Fruit fly (Drosophila melanogaster): ENCODE measurements around the gene CG32112.
A peak's percentile ranks its signal among the peaks of the same experiment; 100 is the strongest.

CG32112 gene

DNA sequence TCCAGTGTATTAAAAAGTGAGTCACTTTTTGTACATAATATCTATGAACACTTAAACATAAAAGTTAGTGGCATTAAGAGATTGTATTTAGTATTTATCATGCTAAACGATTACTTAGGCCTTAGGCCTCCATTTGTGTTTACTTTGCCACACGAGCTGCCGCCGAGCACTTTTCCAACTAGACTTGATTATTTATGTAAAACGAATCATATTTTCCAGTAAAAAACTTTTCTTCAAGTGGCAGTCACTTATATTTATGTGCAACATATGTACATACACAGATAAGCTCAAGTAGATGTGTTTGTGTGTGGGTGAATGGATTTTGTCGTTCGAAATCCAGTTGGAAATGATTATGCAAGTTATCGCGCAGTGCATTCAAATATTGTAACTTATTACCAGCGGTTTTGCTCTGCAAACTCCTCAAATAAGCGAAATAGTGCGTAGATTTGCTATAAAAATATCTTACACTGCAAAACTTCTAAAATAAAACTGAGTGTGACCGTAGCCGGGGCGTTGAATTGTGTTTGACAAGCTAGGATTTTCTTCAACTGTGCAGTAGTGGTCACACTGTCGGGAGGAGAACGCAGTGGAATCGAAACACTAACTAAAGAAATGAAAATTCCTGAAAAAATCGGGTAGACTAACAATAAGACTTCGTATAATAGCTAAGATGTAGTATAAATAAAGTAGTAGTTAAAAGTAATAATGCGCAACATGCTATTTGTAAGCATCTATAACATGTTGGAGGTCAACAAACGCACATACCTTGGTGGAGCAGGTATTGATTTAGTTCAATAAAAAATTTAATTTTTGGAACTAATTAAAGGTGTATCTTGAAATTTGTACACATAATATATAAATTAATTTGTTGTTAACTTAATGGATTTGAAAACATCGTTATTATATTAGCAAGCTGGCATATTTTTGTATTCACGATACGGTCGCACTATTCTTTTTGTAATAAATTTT, 8.3 kb downstream of the CG32112 start, which contains the start of the genes Klc and CG10984 (continued):
- TF ChIP-seq Nf-YC (tag; optimal IDR thresholded peaks at IDR 0.05) (peak; percentile 6), nau (GFP tag; optimal IDR thresholded peaks at IDR 0.05) (peak; percentile 69), Adf1 (GFP tag; IDR thresholded peaks at IDR 0.05) (peak; percentile 52; the same call in 1 of the 2 replicates), CG1603 (tag; optimal IDR thresholded peaks at IDR 0.05) (peak; percentile 51), wek (GFP tag; optimal IDR thresholded peaks at IDR 0.05) (no peak), gce (GFP tag; IDR thresholded peaks at IDR 0.05) (no peak; the same call in 1 of the 3 replicates), dan (GFP tag; IDR thresholded peaks at IDR 0.05) (no peak), Doc2 (GFP tag; IDR thresholded peaks at IDR 0.05) (no peak), E2f2 (GFP tag; IDR thresholded peaks at IDR 0.05) (peak; percentile 48; the same call in 1 of the 2 replicates), fru (optimal IDR thresholded peaks at IDR 0.05) (no peak), HLH3B (GFP tag; IDR thresholded peaks at IDR 0.05) (peak; percentile 80; the same call in 1 of the 2 replicates), vvl (GFP tag; IDR thresholded peaks at IDR 0.05) (peak; percentile 88), zen (tag; optimal IDR thresholded peaks at IDR 0.05) (no peak), HLHmδ (GFP tag; optimal IDR thresholded peaks at IDR 0.05) (no peak), CG4730 (GFP tag; IDR thresholded peaks at IDR 0.05) (no peak; the same call in 1 of the 2 replicates), CG8388 (GFP tag; optimal IDR thresholded peaks at IDR 0.05) (peak; percentile 66), Hmr (GFP tag; optimal IDR thresholded peaks at IDR 0.05) (no peak), otp (GFP tag; IDR thresholded peaks at IDR 0.05) (no peak), CG42726 (GFP tag; IDR thresholded peaks at IDR 0.05; ENCODE audit: partially characterized antibody) (no peak), CG10147 (GFP tag; optimal IDR thresholded peaks at IDR 0.05) (peak; percentile 56), CG5180 (GFP tag; optimal IDR thresholded peaks at IDR 0.05) (no peak), ato (GFP tag; IDR thresholded peaks at IDR 0.05; ENCODE audit: partially characterized antibody) (no peak), ranshi (GFP tag; IDR thresholded peaks at IDR 0.05) (peak; percentile 70; the same call in 1 of the 2 replicates), sob (GFP tag; IDR thresholded peaks at IDR 0.05) (peak; percentile 79), Bgb (GFP tag; IDR thresholded peaks at IDR 0.05; ENCODE audit: partially characterized antibody) (0 out of 2 replicates have a peak, but pooled peaks have one; percentile 28), Oaz (GFP tag; IDR thresholded peaks at IDR 0.05) (peak; percentile 45; the same call in 1 of the 2 replicates), maf-S (GFP tag; optimal IDR thresholded peaks at IDR 0.05) (peak; percentile 28), CG4617 (GFP tag; optimal IDR thresholded peaks at IDR 0.05; ENCODE audit: borderline replicate concordance) (peak; percentile 84), peb (GFP tag; IDR thresholded peaks at IDR 0.05) (0 out of 2 replicates have a peak, but pooled peaks have one; percentile 14), ewg (GFP tag; optimal IDR thresholded peaks at IDR 0.05) (no peak), Atf-2 (GFP tag; optimal IDR thresholded peaks at IDR 0.05) (peak; percentile 63), CG9215 (GFP tag; IDR thresholded peaks at IDR 0.05) (no peak), CG2889 (GFP tag; IDR thresholded peaks at IDR 0.05) (no peak), seq (GFP tag; IDR thresholded peaks at IDR 0.05) (peak; percentile 70), CG2678 (tag; optimal IDR thresholded peaks at IDR 0.05) (no peak), CG4707 (GFP tag; optimal IDR thresholded peaks at IDR 0.05) (no peak), D19A (tag; optimal IDR thresholded peaks at IDR 0.05) (peak; percentile 69), CG7357 (GFP tag; IDR thresholded peaks at IDR 0.05) (peak; percentile 47; the same call in 1 of the 3 replicates), corto (GFP tag; optimal IDR thresholded peaks at IDR 0.05) (peak; percentile 7), CG15514 (GFP tag; optimal IDR thresholded peaks at IDR 0.05) (peak; percentile 57), pros (GFP tag; optimal IDR thresholded peaks at IDR 0.05) (no peak), gsb (GFP tag; IDR thresholded peaks at IDR 0.05) (no peak; the same call in 1 of the 2 replicates), CG8944 (GFP tag; optimal IDR thresholded peaks at IDR 0.05) (peak; percentile 67), Hmx (GFP tag; optimal IDR thresholded peaks at IDR 0.05) (no peak), CG2712 (tag; optimal IDR thresholded peaks at IDR 0.05) (peak; percentile 61), CG12236 (GFP tag; optimal IDR thresholded peaks at IDR 0.05) (peak; percentile 19), ash1 (GFP tag; optimal IDR thresholded peaks at IDR 0.05) (no peak), tx (GFP tag; optimal IDR thresholded peaks at IDR 0.05) (peak; percentile 43)
